Worm (Caenorhabditis elegans): Measurements from ENCODE around the gene tre-3.

Gene tre-3

ce11 chrV:11677494-11677893, 38.2 kb downstream of the tre-3 start (continued):
- TF ChIP-seq pax-3 (tag; optimal IDR thresholded peaks at IDR 0.05) (no peak), fos-1 (tag; optimal IDR thresholded peaks at IDR 0.05) (no peak), unc-130 (tag; optimal IDR thresholded peaks at IDR 0.05) (peak; percentile 52), pqm-1 (tag; optimal IDR thresholded peaks at IDR 0.05) (no peak), zip-4 (GFP tag; optimal IDR thresholded peaks at IDR 0.05) (no peak), nhr-19 (GFP tag; conservative IDR thresholded peaks at IDR 0.05) (no peak), elt-3 (tag; optimal IDR thresholded peaks at IDR 0.05) (peak in 1 of 6 experiments; percentile 70), unc-30 (tag; optimal IDR thresholded peaks at IDR 0.05) (no peak), mab-9 (GFP tag; IDR thresholded peaks at IDR 0.05) (no peak), lin-15B (tag; optimal IDR thresholded peaks at IDR 0.05) (no peak), grh-1 (GFP tag; IDR thresholded peaks at IDR 0.05) (no peak), C04F5.9 (tag; optimal IDR thresholded peaks at IDR 0.05) (no peak), aly-2 (tag; optimal IDR thresholded peaks at IDR 0.05) (no peak), nhr-11 (tag; optimal IDR thresholded peaks at IDR 0.05) (no peak), hpl-2 (GFP tag; optimal IDR thresholded peaks at IDR 0.05) (no peak), zag-1 (tag; optimal IDR thresholded peaks at IDR 0.05) (no peak), tlp-1 (tag; optimal IDR thresholded peaks at IDR 0.05) (no peak), fkh-8 (tag; optimal IDR thresholded peaks at IDR 0.05) (no peak), vab-15 (tag; optimal IDR thresholded peaks at IDR 0.05) (no peak), lin-13 (GFP tag; optimal IDR thresholded peaks at IDR 0.05) (no peak), efl-1 (optimal IDR thresholded peaks at IDR 0.05) (no peak), efl-1 (GFP tag; optimal IDR thresholded peaks at IDR 0.05 in 1 of 2) (peak in 1 of 2 experiments; percentile 10), ceh-82 (tag; optimal IDR thresholded peaks at IDR 0.05) (no peak), C16A3.4 (tag; optimal IDR thresholded peaks at IDR 0.05) (no peak), hlh-4 (tag; optimal IDR thresholded peaks at IDR 0.05) (no peak), nhr-76 (tag; optimal IDR thresholded peaks at IDR 0.05) (no peak), nhr-84 (tag; optimal IDR thresholded peaks at IDR 0.05) (no peak), dsc-1 (tag; optimal IDR thresholded peaks at IDR 0.05) (no peak), nhr-12 (tag; optimal IDR thresholded peaks at IDR 0.05) (no peak), efl-3 (GFP tag; optimal IDR thresholded peaks at IDR 0.05) (no peak), skn-1 (tag; optimal IDR thresholded peaks at IDR 0.05) (no peak), ztf-4 (tag; optimal IDR thresholded peaks at IDR 0.05) (no peak), nhr-90 (tag; optimal IDR thresholded peaks at IDR 0.05; ENCODE audit: poor library complexity) (no peak), nhr-28 (tag; optimal IDR thresholded peaks at IDR 0.05) (no peak), unc-98 (GFP tag; IDR thresholded peaks at IDR 0.05) (no peak), rnt-1 (tag; optimal IDR thresholded peaks at IDR 0.05) (peak; percentile 55), ceh-90 (tag; optimal IDR thresholded peaks at IDR 0.05) (no peak), snpc-4 (tag; optimal IDR thresholded peaks at IDR 0.05) (no peak), fkh-10 (GFP tag; optimal IDR thresholded peaks at IDR 0.05) (no peak), F16B12.6 (tag; optimal IDR thresholded peaks at IDR 0.05) (no peak)

- no peak for TF ChIP-seq nhr-90 (tag; optimal IDR thresholded peaks at IDR 0.05; ENCODE audit: poor library complexity)
- no peak for TF ChIP-seq xbp-1 (tag; optimal IDR thresholded peaks at IDR 0.05)
Observed at ce11 chrV:11677030-11677429, 38.7 kb downstream of the tre-3 start.

ce11 chrV:11676498-11676897, 39.2 kb downstream of the tre-3 start:
- TF ChIP-seq C34B4.2 (tag; optimal IDR thresholded peaks at IDR 0.05): no peak
- no peak for TF ChIP-seq unc-130 (tag; optimal IDR thresholded peaks at IDR 0.05)
- TF ChIP-seq nhr-71 (tag; optimal IDR thresholded peaks at IDR 0.05): peak; percentile 37
- no peak for TF ChIP-seq mep-1 (tag; optimal IDR thresholded peaks at IDR 0.05)
- no peak for TF ChIP-seq ceh-8 (GFP tag; optimal IDR thresholded peaks at IDR 0.05)
- TF ChIP-seq nhr-85 (tag): peak; percentile 78
- no peak for TF ChIP-seq efl-1 (optimal IDR thresholded peaks at IDR 0.05)
- TF ChIP-seq efl-1 (GFP tag; optimal IDR thresholded peaks at IDR 0.05 in 1 of 2): peak in 1 of 2 experiments; percentile 9
- no peak for TF ChIP-seq fkh-8 (tag; optimal IDR thresholded peaks at IDR 0.05)
- no peak for TF ChIP-seq ces-1 (GFP tag; optimal IDR thresholded peaks at IDR 0.05)
- no peak for TF ChIP-seq fkh-10 (GFP tag; optimal IDR thresholded peaks at IDR 0.05)
- no peak for TF ChIP-seq aha-1 (tag; optimal IDR thresholded peaks at IDR 0.05)
- TF ChIP-seq grh-1 (GFP tag; IDR thresholded peaks at IDR 0.05): no peak
- TF ChIP-seq nhr-28 (tag; optimal IDR thresholded peaks at IDR 0.05): no peak
- TF ChIP-seq unc-30 (tag; optimal IDR thresholded peaks at IDR 0.05): no peak
- TF ChIP-seq egl-27 (tag; optimal IDR thresholded peaks at IDR 0.05): no peak
- TF ChIP-seq nhr-237 (tag; optimal IDR thresholded peaks at IDR 0.05): no peak
- TF ChIP-seq ceh-63 (GFP tag; optimal IDR thresholded peaks at IDR 0.05): no peak
- TF ChIP-seq nhr-84 (tag; optimal IDR thresholded peaks at IDR 0.05): no peak
- TF ChIP-seq fkh-4 (tag; optimal IDR thresholded peaks at IDR 0.05; ENCODE audit: borderline replicate concordance): no peak
- TF ChIP-seq ama-1 (optimal IDR thresholded peaks at IDR 0.05): no peak
- TF ChIP-seq nhr-12 (tag; optimal IDR thresholded peaks at IDR 0.05): no peak
